Worm (Caenorhabditis elegans) whole organism, young adult: Measurements from ENCODE around the gene ZK899.1.

ENCODE experiments used
- B0336.3 ChIP-seq: fragments of 200-800 bp; sonication (Bioruptor generic); IDR thresholded peaks from 2 replicates; pipeline ENCODE4 v1.3.6; 2022; ENCODE audit warnings: missing genetic modification characterization, missing compliant biosample characterization
- F10E7.11 ChIP-seq: sonication (generic microtip); optimal IDR thresholded peaks from 2 replicates; lab custom pipeline; 2017; ENCODE audit warnings: mild to moderate bottlenecking, missing genetic modification characterization, moderate library complexity, missing compliant biosample characterization
- F22D6.2 ChIP-seq: sonication (generic microtip); optimal IDR thresholded peaks from 2 replicates; lab custom pipeline; 2016; ENCODE audit warnings: mild to moderate bottlenecking, missing genetic modification characterization, missing compliant biosample characterization
- F23B12.7 ChIP-seq: sonication (generic microtip); optimal IDR thresholded peaks from 2 replicates; lab custom pipeline; 2017; ENCODE audit warnings: missing genetic modification characterization, mild to moderate bottlenecking, missing compliant biosample characterization, antibody characterized with exemption, moderate library complexity; ENCODE audit not compliant: insufficient read depth
- F37B4.10 ChIP-seq: fragments of 200-800 bp; sonication (Bioruptor generic); IDR thresholded peaks from 2 replicates; pipeline ENCODE4 v1.3.6; 2022; ENCODE audit warnings: missing genetic modification characterization, missing compliant biosample characterization
- F52B5.7 ChIP-seq: sonication (generic microtip); optimal IDR thresholded peaks from 2 replicates; lab custom pipeline; 2016; ENCODE audit warnings: mild to moderate bottlenecking, missing genetic modification characterization, missing compliant biosample characterization
- F55B11.4 ChIP-seq: sonication (generic microtip); optimal IDR thresholded peaks from 2 replicates; lab custom pipeline; 2016; ENCODE audit warnings: missing compliant biosample characterization, missing genetic modification characterization, borderline replicate concordance; ENCODE audit not compliant: insufficient read depth
- Y53F4B.3 ChIP-seq: fragments of 200-800 bp; sonication (Bioruptor generic); IDR thresholded peaks from 2 replicates; pipeline ENCODE4 v1.3.6; 2022; ENCODE audit warnings: missing genetic modification reagents, missing genetic modification characterization, missing compliant biosample characterization
- Y53G8AR.9 ChIP-seq: fragments of 200-800 bp; sonication (Bioruptor generic); conservative IDR thresholded peaks from 2 replicates; pipeline ENCODE4 v1.3.6; 2022; ENCODE audit warnings: missing genetic modification reagents, missing genetic modification characterization, missing compliant biosample characterization
- Y67H2A.10 ChIP-seq: fragments of 200-800 bp; sonication (Bioruptor generic); conservative IDR thresholded peaks from 2 replicates; pipeline ENCODE4 v1.3.6; 2022; ENCODE audit warnings: missing genetic modification reagents, missing genetic modification characterization, missing compliant biosample characterization
- ZK185.1 ChIP-seq: sonication (generic microtip); optimal IDR thresholded peaks from 2 replicates; lab custom pipeline; 2016; ENCODE audit warnings: mild to moderate bottlenecking, missing genetic modification characterization, missing compliant biosample characterization; ENCODE audit not compliant: poor library complexity, severe bottlenecking
- atf-7 ChIP-seq: sonication (generic microtip); optimal IDR thresholded peaks from 2 replicates; lab custom pipeline; 2017; ENCODE audit warnings: mild to moderate bottlenecking, missing genetic modification characterization, missing compliant biosample characterization
- attf-5 ChIP-seq: fragments of 200-800 bp; sonication (Bioruptor generic); optimal IDR thresholded peaks from 2 replicates; lab custom pipeline; 2018; ENCODE audit warnings: mild to moderate bottlenecking, missing genetic modification characterization, missing compliant biosample characterization
- attf-6 ChIP-seq: fragments of 200-800 bp; sonication (Bioruptor generic); IDR thresholded peaks from 2 replicates; pipeline ENCODE4 v1.3.6; 2022; ENCODE audit warnings: missing genetic modification reagents, missing genetic modification characterization, missing compliant biosample characterization
- cebp-1 ChIP-seq, 2 experiments: fragments of 200-800 bp in 1 of 2; sonication (Bioruptor generic) in 1 of 2; sonication (generic microtip) in 1 of 2; IDR thresholded peaks in 1 of 2; optimal IDR thresholded peaks in 1 of 2; 2 replicates each; pipeline versions ENCODE4 v1.3.6 to Lab custom; 2017 to 2022; ENCODE audit warnings: missing compliant biosample characterization in 2 of 2, missing genetic modification characterization in 2 of 2, mild to moderate bottlenecking in 1 of 2, missing genetic modification reagents in 1 of 2, moderate library complexity in 1 of 2
- cebp-2 ChIP-seq: fragments of 200-800 bp; sonication (Bioruptor generic); IDR thresholded peaks from 2 replicates; pipeline ENCODE4 v1.3.6; 2022; ENCODE audit warnings: missing genetic modification characterization, missing compliant biosample characterization
- ceh-40 ChIP-seq: fragments of 200-800 bp; sonication (Bioruptor generic); IDR thresholded peaks from 2 replicates; pipeline ENCODE4 v1.3.6; 2022; ENCODE audit warnings: missing genetic modification characterization, missing compliant biosample characterization
- chd-7 ChIP-seq: sonication (generic microtip); optimal IDR thresholded peaks from 2 replicates; lab custom pipeline; 2016; ENCODE audit warnings: mild to moderate bottlenecking, missing genetic modification characterization, moderate library complexity, missing compliant biosample characterization
- die-1 ChIP-seq: sonication (generic microtip); optimal IDR thresholded peaks from 2 replicates; lab custom pipeline; 2016; ENCODE audit warnings: missing genotype, mild to moderate bottlenecking, missing genetic modification characterization, missing compliant biosample characterization
- efl-1 ChIP-seq: fragments of 150-350 bp; optimal IDR thresholded peaks from 2 replicates; lab custom pipeline; 2014; ENCODE audit warnings: missing biosample characterization, missing genetic modification reagents, missing genetic modification characterization
- fkh-3 ChIP-seq: sonication (generic microtip); optimal IDR thresholded peaks from 2 replicates; lab custom pipeline; 2016; ENCODE audit warnings: mild to moderate bottlenecking, missing genetic modification characterization, missing compliant biosample characterization
- gei-17 ChIP-seq: fragments of 200-800 bp; sonication (Bioruptor generic); optimal IDR thresholded peaks from 2 replicates; lab custom pipeline; 2018; ENCODE audit warnings: mild to moderate bottlenecking, missing genetic modification characterization, missing compliant biosample characterization
- him-1 ChIP-seq: sonication (generic microtip); optimal IDR thresholded peaks from 2 replicates; lab custom pipeline; 2016; ENCODE audit warnings: missing genotype, missing genetic modification reagents, missing genetic modification characterization, missing compliant biosample characterization
- hsf-1 ChIP-seq: fragments of 200-800 bp; sonication (Bioruptor generic); IDR thresholded peaks from 2 replicates; pipeline ENCODE4 v1.3.6; 2022; ENCODE audit warnings: missing genetic modification reagents, missing genetic modification characterization, missing compliant biosample characterization
- let-526 ChIP-seq: fragments of 200-800 bp; sonication (Bioruptor generic); IDR thresholded peaks from 2 replicates; pipeline ENCODE4 v1.3.6; 2022; ENCODE audit warnings: missing genetic modification reagents, missing genetic modification characterization, missing compliant biosample characterization
- let-607 ChIP-seq, 2 experiments: fragments of 200-800 bp in 1 of 2; sonication (Bioruptor generic) in 1 of 2; sonication (generic microtip) in 1 of 2; optimal IDR thresholded peaks; 2 replicates each; lab custom pipeline; 2016 to 2018; ENCODE audit warnings: mild to moderate bottlenecking in 2 of 2, missing compliant biosample characterization in 2 of 2, missing genetic modification characterization in 2 of 2, moderate library complexity in 2 of 2, missing genotype in 1 of 2
- lin-35 ChIP-seq, 3 experiments: fragments of 150-350 bp in 2 of 3; sonication (generic microtip) in 1 of 3; optimal IDR thresholded peaks; 2 replicates each; lab custom pipeline; 2014 to 2018; ENCODE audit warnings: missing biosample characterization in 3 of 3, missing genetic modification characterization in 3 of 3, missing genetic modification reagents in 3 of 3
- lin-40 ChIP-seq: sonication (generic microtip); optimal IDR thresholded peaks from 2 replicates; lab custom pipeline; 2016; ENCODE audit warnings: missing genetic modification characterization, mild to moderate bottlenecking, missing compliant biosample characterization, missing genotype, missing genetic modification reagents
- madf-10 ChIP-seq: sonication (generic microtip); optimal IDR thresholded peaks from 2 replicates; lab custom pipeline; 2016; ENCODE audit warnings: mild to moderate bottlenecking, missing genetic modification characterization, missing compliant biosample characterization
- mxl-1 ChIP-seq: sonication (generic microtip); optimal IDR thresholded peaks from 2 replicates; lab custom pipeline; 2016; ENCODE audit warnings: missing genetic modification characterization, missing compliant biosample characterization
- nfya-2 ChIP-seq: fragments of 200-800 bp; sonication (Bioruptor generic); IDR thresholded peaks from 2 replicates; pipeline ENCODE4 v1.3.6; 2022; ENCODE audit warnings: missing genetic modification reagents, missing genetic modification characterization, missing compliant biosample characterization
- nhr-80 ChIP-seq: sonication (generic microtip); optimal IDR thresholded peaks from 2 replicates; lab custom pipeline; 2016; ENCODE audit warnings: missing genetic modification characterization, missing compliant biosample characterization
- pbrm-1 ChIP-seq: fragments of 200-800 bp; sonication (Bioruptor generic); IDR thresholded peaks from 2 replicates; pipeline ENCODE4 v1.3.6; 2022; ENCODE audit warnings: missing genetic modification reagents, missing genetic modification characterization, missing compliant biosample characterization
- rcor-1 ChIP-seq: fragments of 200-800 bp; sonication (Bioruptor generic); IDR thresholded peaks from 2 replicates; pipeline ENCODE4 v1.3.6; 2022; ENCODE audit warnings: missing genetic modification reagents, missing genetic modification characterization, missing compliant biosample characterization
- sea-2 ChIP-seq: fragments of 200-800 bp; sonication (Bioruptor generic); IDR thresholded peaks from 2 replicates; pipeline ENCODE4 v1.3.6; 2022; ENCODE audit warnings: missing genetic modification characterization, missing compliant biosample characterization
- snpc-4 ChIP-seq, 5 experiments: fragments of 150-350 bp in 1 of 5; sonication (generic microtip) in 4 of 5; optimal IDR thresholded peaks; 2 replicates each; lab custom pipeline; 2014 to 2018; ENCODE audit warnings: missing genetic modification characterization in 5 of 5, missing biosample characterization in 3 of 5, antibody characterized with exemption in 2 of 5, mild to moderate bottlenecking in 2 of 5, missing compliant biosample characterization in 2 of 5, missing genotype in 2 of 5, moderate library complexity in 2 of 5, missing genetic modification reagents in 1 of 5
- xnd-1 ChIP-seq: sonication (generic microtip); optimal IDR thresholded peaks from 2 replicates; lab custom pipeline; 2016; ENCODE audit warnings: missing genotype, missing genetic modification reagents, missing genetic modification characterization, missing compliant biosample characterization
- zfh-2 ChIP-seq: fragments of 200-800 bp; sonication (Bioruptor generic); conservative IDR thresholded peaks from 2 replicates; pipeline ENCODE4 v1.3.6; 2022; ENCODE audit warnings: missing genetic modification reagents, missing genetic modification characterization, missing compliant biosample characterization
- ztf-25 ChIP-seq: fragments of 200-800 bp; sonication (Bioruptor generic); IDR thresholded peaks from 2 replicates; pipeline ENCODE4 v1.3.6; 2022; ENCODE audit warnings: missing genetic modification reagents, missing genetic modification characterization, missing compliant biosample characterization
- ztf-3 ChIP-seq: fragments of 200-800 bp; sonication (Bioruptor generic); optimal IDR thresholded peaks from 2 replicates; lab custom pipeline; 2018; ENCODE audit warnings: mild to moderate bottlenecking, missing genetic modification characterization, missing compliant biosample characterization

ZK899.1 gene

ce11 chrX:9428059-9428458 lies 18.4 kb upstream of the ZK899.1 start, which contains the start of gene B0272.4:
B0272.4 (plus strand) TSS chrX:9428431.
- TF ChIP-seq nhr-80 (tag; lab: Kevin White, UChicago) (peak; percentile 60), ZK185.1 (no peak)
- TF ChIP-seq, all 124 proteins: peak for 1

ce11 chrX:9431002-9431482 lies 15.4 kb upstream of the ZK899.1 start, which contains the start of gene B0272.3:
B0272.3 (plus strand) TSS chrX:9431432.
- peak; percentile 32 for TF ChIP-seq atf-7 (tag; lab: Kevin White, UChicago)
- peak; percentile 48 for TF ChIP-seq lin-40 (tag; lab: Kevin White, UChicago)
- peak in 1 of 2 experiments; percentile 69 for TF ChIP-seq let-607 (tag; optimal IDR thresholded peaks at IDR 0.05; lab: Kevin White, UChicago)
- TF ChIP-seq chd-7, result peak; percentile 46
- TF ChIP-seq F10E7.11, result no peak
- TF ChIP-seq madf-10 (tag; lab: Kevin White, UChicago), result peak; percentile 37
- TF ChIP-seq pbrm-1, result no peak
- no peak for TF ChIP-seq Y53F4B.3 (GFP tag; lab: Robert Waterston, UW)
- no peak for TF ChIP-seq cebp-1 (GFP tag; IDR thresholded peaks at IDR 0.05; lab: Robert Waterston, UW)
- TF ChIP-seq cebp-1 (tag; optimal IDR thresholded peaks at IDR 0.05; lab: Kevin White, UChicago), result peak; percentile 73
- TF ChIP-seq snpc-4 (GFP tag; optimal IDR thresholded peaks at IDR 0.05; lab: Kevin White, UChicago), result no peak
- TF ChIP-seq snpc-4 (tag; optimal IDR thresholded peaks at IDR 0.05; lab: Kevin White, UChicago), result peak in 3 of 4 experiments; percentile 31 to 50 (median 41)
- no peak for TF ChIP-seq him-1 (tag; lab: Kevin White, UChicago)
- TF ChIP-seq nhr-80 (tag; lab: Kevin White, UChicago), result peak; percentile 79
- peak; percentile 3 for TF ChIP-seq die-1 (tag; lab: Kevin White, UChicago)
- peak; percentile 6 for TF ChIP-seq attf-5
- TF ChIP-seq zfh-2, result 0 out of 2 replicates have a peak, but pooled peaks have one; percentile 32
- TF ChIP-seq B0336.3 (GFP tag; lab: Robert Waterston, UW), result peak; percentile 49; the same call in 1 of the 2 replicates

ce11 chrX:9436843-9437312 lies 9.6 kb upstream of the ZK899.1 start, which contains the start of gene tbb-4:
tbb-4 (minus strand) TSS chrX:9436893.
- no peak for TF ChIP-seq ztf-3 (GFP tag; lab: Kevin White, UChicago)
- TF ChIP-seq zfh-2, result peak; percentile 63; the same call in 1 of the 2 replicates

- TF ChIP-seq Y53G8AR.9 (GFP tag; lab: Robert Waterston, UW) (no peak), F55B11.4 (tag; lab: Kevin White, UChicago) (no peak), fkh-3 (tag; lab: Kevin White, UChicago) (no peak), F22D6.2 (tag; lab: Kevin White, UChicago) (no peak), rcor-1 (GFP tag; lab: Robert Waterston, UW) (no peak), attf-6 (GFP tag; lab: Robert Waterston, UW) (no peak), F23B12.7 (tag; lab: Kevin White, UChicago) (no peak), xnd-1 (tag; lab: Kevin White, UChicago) (no peak), let-526 (GFP tag; lab: Robert Waterston, UW) (no peak), Y67H2A.10 (GFP tag; lab: Robert Waterston, UW) (no peak), nfya-2 (no peak), hsf-1 (GFP tag; lab: Robert Waterston, UW) (no peak), F52B5.7 (no peak), mxl-1 (tag; lab: Kevin White, UChicago) (no peak), gei-17 (GFP tag; lab: Kevin White, UChicago) (no peak), lin-35 (GFP tag; optimal IDR thresholded peaks at IDR 0.05; lab: Kevin White, UChicago) (peak in 1 of 3 experiments; percentile 47), atf-7 (tag; lab: Kevin White, UChicago) (peak; percentile 80), him-1 (tag; lab: Kevin White, UChicago) (no peak), snpc-4 (GFP tag; optimal IDR thresholded peaks at IDR 0.05; lab: Kevin White, UChicago) (no peak), snpc-4 (tag; optimal IDR thresholded peaks at IDR 0.05; lab: Kevin White, UChicago) (peak in 1 of 4 experiments; percentile 67), sea-2 (GFP tag; lab: Robert Waterston, UW) (no peak), ceh-40 (GFP tag; lab: Robert Waterston, UW) (no peak), efl-1 (GFP tag; lab: Kevin White, UChicago) (peak; percentile 12), let-607 (tag; optimal IDR thresholded peaks at IDR 0.05; lab: Kevin White, UChicago) (peak in 1 of 2 experiments; percentile 64), lin-40 (tag; lab: Kevin White, UChicago) (peak; percentile 60), nhr-80 (tag; lab: Kevin White, UChicago) (peak; percentile 64), F37B4.10 (no peak), ztf-25 (GFP tag; lab: Robert Waterston, UW) (no peak), cebp-2 (GFP tag; lab: Robert Waterston, UW) (no peak)
These were observed 4.9 kb upstream of the ZK899.1 start, which contains the start of gene memb-1 for ce11 chrX:9441512-9441911. memb-1 (minus strand) TSS chrX:9441571.
